Fruit fly (Drosophila melanogaster) Kc167 (cell line): ENCODE results near the gene CG8564.

ENCODE experiments used
- Myc ChIP-seq: fragments of >200 bp; optimal IDR thresholded peaks from 2 replicates; lab custom pipeline; 2017; ENCODE audit warnings: missing external identifiers
- Sin3A ChIP-seq: fragments of >200 bp; optimal IDR thresholded peaks from 2 replicates; lab custom pipeline; 2018; ENCODE audit warnings: missing external identifiers
- h ChIP-seq: fragments of >200 bp; optimal IDR thresholded peaks from 3 replicates; lab custom pipeline; 2018; ENCODE audit warnings: missing external identifiers
- insv ChIP-seq: fragments of >200 bp; optimal IDR thresholded peaks from 3 replicates; lab custom pipeline; 2018; ENCODE audit warnings: missing external identifiers
- psq ChIP-seq: fragments of >200 bp; optimal IDR thresholded peaks from 2 replicates; lab custom pipeline; 2017; ENCODE audit warnings: missing external identifiers

DNA sequence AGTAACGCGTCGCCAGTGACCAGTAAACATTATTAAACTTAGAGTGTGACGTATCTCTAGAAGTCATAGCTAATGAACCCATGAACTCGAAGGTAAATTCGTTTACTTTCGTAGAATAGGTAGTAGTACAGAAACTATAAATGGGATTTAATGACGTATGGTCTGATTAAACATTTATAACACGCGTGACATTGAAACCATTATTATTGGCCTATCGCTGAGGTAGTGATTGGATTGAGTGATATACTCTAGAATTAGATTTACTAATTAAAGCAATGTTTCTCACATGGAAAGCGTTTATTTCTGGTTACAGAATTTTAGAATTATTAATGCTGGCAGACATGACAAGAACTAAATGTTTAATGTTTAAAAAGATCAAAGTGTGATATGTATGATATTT is 10.9 kb downstream of the CG8564 start:
- TF ChIP-seq Myc (lab: Kevin White, UChicago) (no peak), insv (lab: Kevin White, UChicago) (no peak), Sin3A (lab: Kevin White, UChicago) (no peak), h (lab: Kevin White, UChicago) (no peak), psq (lab: Kevin White, UChicago) (no peak)
